Worm (Caenorhabditis elegans): ENCODE data around the gene srh-82.

- TF ChIP-seq aly-2 (tag; optimal IDR thresholded peaks at IDR 0.05) (no peak), snpc-4 (tag; optimal IDR thresholded peaks at IDR 0.05) (no peak), nhr-11 (tag; optimal IDR thresholded peaks at IDR 0.05) (no peak), mml-1 (tag; optimal IDR thresholded peaks at IDR 0.05) (no peak), skn-1 (tag; optimal IDR thresholded peaks at IDR 0.05) (no peak), ceh-16 (tag; optimal IDR thresholded peaks at IDR 0.05) (no peak), nhr-67 (tag; optimal IDR thresholded peaks at IDR 0.05) (no peak), elt-1 (tag; optimal IDR thresholded peaks at IDR 0.05) (no peak), elt-3 (tag; optimal IDR thresholded peaks at IDR 0.05) (no peak), fkh-10 (GFP tag; optimal IDR thresholded peaks at IDR 0.05) (no peak), unc-62 (GFP tag; optimal IDR thresholded peaks at IDR 0.05) (no peak), ama-1 (optimal IDR thresholded peaks at IDR 0.05) (no peak)
These were observed 14.7 kb upstream of the srh-82 start for ce11 chrV:130186-130585.

All from whole organism, L3 larva.